Worm (Caenorhabditis elegans) whole organism, late embryonic: ENCODE data around the gene lido-13.

Source experiments
- Y22D7AL.16 ChIP-seq: sonication (generic microtip); optimal IDR thresholded peaks from 2 replicates; lab custom pipeline; 2016; ENCODE audit warnings: missing genetic modification characterization, missing compliant biosample characterization
- ama-1 ChIP-seq: fragments of 150-350 bp; optimal IDR thresholded peaks from 2 replicates; lab custom pipeline; 2014
- elt-4 ChIP-seq: sonication (generic microtip); optimal IDR thresholded peaks from 2 replicates; lab custom pipeline; 2016; ENCODE audit warnings: missing genetic modification characterization, missing compliant biosample characterization
- eyg-1 ChIP-seq: sonication (generic microtip); optimal IDR thresholded peaks from 2 replicates; lab custom pipeline; 2016; ENCODE audit warnings: missing genotype, missing genetic modification characterization, missing compliant biosample characterization
- hlh-8 ChIP-seq: sonication (generic microtip); optimal IDR thresholded peaks from 2 replicates; lab custom pipeline; 2016; ENCODE audit warnings: missing genotype, missing genetic modification characterization, missing compliant biosample characterization
- lim-6 ChIP-seq: sonication (generic microtip); optimal IDR thresholded peaks from 2 replicates; lab custom pipeline; 2016; ENCODE audit warnings: missing genetic modification characterization, missing compliant biosample characterization

DNA sequence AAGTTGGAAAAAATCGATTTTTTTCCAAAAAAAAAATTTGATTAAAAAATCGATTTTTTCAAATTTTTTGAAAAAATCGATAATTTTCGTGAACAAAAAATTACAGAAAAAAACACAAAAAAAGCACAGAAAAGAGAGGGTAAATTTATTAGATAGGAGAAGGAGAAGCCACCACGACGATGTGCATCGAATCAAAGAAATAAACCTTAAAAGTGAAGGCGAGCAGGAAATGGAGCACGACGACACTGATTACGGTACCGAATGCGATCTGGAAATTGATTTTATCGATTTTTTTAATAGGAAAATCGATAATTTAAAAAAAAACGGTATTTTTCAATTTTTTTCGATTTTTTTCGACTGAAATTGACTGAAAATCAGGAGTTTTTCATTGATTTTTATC, 11.0 kb upstream of the lido-13 start:
- TF ChIP-seq hlh-8 (tag; lab: Kevin White, UChicago) (no peak), elt-4 (no peak), ama-1 (lab: Kevin White, UChicago) (no peak), eyg-1 (tag; lab: Kevin White, UChicago) (no peak), lim-6 (tag; lab: Kevin White, UChicago) (no peak), Y22D7AL.16 (tag; lab: Kevin White, UChicago) (no peak)
